Worm (Caenorhabditis elegans) whole organism, L4/young adult: ENCODE results near the gene best-16.

Experiments used
- W03F9.2 ChIP-seq: fragments of 150-350 bp; optimal IDR thresholded peaks from 2 replicates; lab custom pipeline; 2014; ENCODE audit warnings: missing biosample characterization, missing genetic modification characterization
- dao-5 ChIP-seq: sonication (generic microtip); optimal IDR thresholded peaks from 2 replicates; lab custom pipeline; 2016; ENCODE audit warnings: missing genotype, missing genetic modification characterization, moderate library complexity, missing compliant biosample characterization
- him-1 ChIP-seq: sonication (generic microtip); optimal IDR thresholded peaks from 2 replicates; lab custom pipeline; 2016; ENCODE audit warnings: missing genotype, missing genetic modification reagents, missing genetic modification characterization, missing compliant biosample characterization

DNA sequence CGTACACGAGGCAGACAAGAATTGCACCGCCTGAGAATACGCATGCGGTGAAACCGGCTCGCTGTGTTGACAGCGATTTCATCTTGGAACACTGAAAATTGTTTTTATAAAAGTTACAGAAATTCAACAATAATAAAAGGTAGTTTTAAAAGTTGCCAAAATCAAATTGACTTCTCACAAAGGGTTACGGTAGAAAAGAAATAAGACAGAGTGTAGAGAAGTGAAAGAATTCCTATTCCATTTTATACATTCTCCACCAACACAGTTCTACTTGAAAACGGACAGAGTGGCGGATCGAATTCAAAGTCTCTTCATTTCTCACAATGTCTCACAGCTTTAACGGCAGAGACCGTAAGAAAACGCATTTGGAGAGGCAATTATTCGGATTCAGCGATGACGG lies 43.2 kb downstream of the best-16 start, which contains the start of gene col-113:
- TF ChIP-seq dao-5 (tag; lab: Kevin White, UChicago) (no peak), him-1 (tag; lab: Kevin White, UChicago) (no peak), W03F9.2 (tag; lab: Kevin White, UChicago) (no peak)
